Worm (Caenorhabditis elegans) whole organism, L4 larva: ENCODE results near the gene ztf-1.

Experiments used
- F26F4.8 ChIP-seq: fragments of 200-800 bp; sonication (Bioruptor generic); conservative IDR thresholded peaks from 2 replicates; pipeline ENCODE4 v1.3.6; 2022; ENCODE audit warnings: missing genetic modification characterization, missing compliant biosample characterization
- F37D6.2 ChIP-seq: sonication (generic microtip); optimal IDR thresholded peaks from 2 replicates; lab custom pipeline; 2016; ENCODE audit warnings: mild to moderate bottlenecking, missing genetic modification characterization, missing compliant biosample characterization
- F49E8.2 ChIP-seq: sonication (generic microtip); optimal IDR thresholded peaks from 2 replicates; lab custom pipeline; 2016; ENCODE audit warnings: missing compliant biosample characterization, mild to moderate bottlenecking, missing genetic modification characterization, borderline replicate concordance
- Y105C5A.15 ChIP-seq: fragments of 200-800 bp; sonication (Bioruptor generic); IDR thresholded peaks from 2 replicates; pipeline ENCODE4 v1.3.6; 2022; ENCODE audit warnings: missing genetic modification characterization, missing compliant biosample characterization
- Y48G9A.11 ChIP-seq: fragments of 200-800 bp; sonication (Bioruptor generic); IDR thresholded peaks from 2 replicates; pipeline ENCODE4 v1.3.6; 2022; ENCODE audit warnings: missing genetic modification reagents, missing genetic modification characterization, missing compliant biosample characterization
- Y75B8A.6 ChIP-seq: fragments of 200-800 bp; sonication (Bioruptor generic); IDR thresholded peaks from 2 replicates; pipeline ENCODE4 v1.3.6; 2022; ENCODE audit warnings: missing genetic modification reagents, missing genetic modification characterization, missing compliant biosample characterization
- ZK337.2 ChIP-seq: fragments of 200-800 bp; sonication (Bioruptor generic); IDR thresholded peaks from 2 replicates; pipeline ENCODE4 v1.3.6; 2022; ENCODE audit warnings: missing genetic modification reagents, missing genetic modification characterization, missing compliant biosample characterization
- aha-1 ChIP-seq: fragments of 150-350 bp; peaks from one replicate; lab custom pipeline; 2014; ENCODE audit warnings: missing biosample characterization, missing genetic modification characterization
- ama-1 ChIP-seq: fragments of 150-350 bp; optimal IDR thresholded peaks from 2 replicates; lab custom pipeline; 2014; ENCODE audit warnings: inconsistent platforms, mixed read lengths
- ceh-32 ChIP-seq: sonication (generic microtip); optimal IDR thresholded peaks from 2 replicates; lab custom pipeline; 2016; ENCODE audit warnings: mild to moderate bottlenecking, missing genetic modification characterization, missing compliant biosample characterization; ENCODE audit not compliant: poor library complexity
- ceh-82 ChIP-seq: sonication (generic microtip); optimal IDR thresholded peaks from 2 replicates; lab custom pipeline; 2017; ENCODE audit warnings: missing biosample characterization, missing genetic modification characterization
- ctbp-1 ChIP-seq: fragments of 200-800 bp; sonication (Bioruptor generic); IDR thresholded peaks from 2 replicates; pipeline ENCODE4 v1.3.6; 2022; ENCODE audit warnings: missing genetic modification reagents, missing genetic modification characterization, missing compliant biosample characterization
- daf-16 ChIP-seq, 3 experiments: sonication (generic microtip); optimal IDR thresholded peaks; 2 replicates each; lab custom pipeline; 2016 to 2017; ENCODE audit warnings: missing genetic modification characterization in 3 of 3, missing genetic modification reagents in 3 of 3, mild to moderate bottlenecking in 2 of 3, missing compliant biosample characterization in 2 of 3, missing biosample characterization in 1 of 3, moderate library complexity in 1 of 3
- dmd-6 ChIP-seq: fragments of 200-800 bp; sonication (Bioruptor generic); IDR thresholded peaks from 2 replicates; pipeline ENCODE4 v1.3.6; 2022; ENCODE audit warnings: missing genetic modification reagents, missing genetic modification characterization, missing compliant biosample characterization
- dmd-9 ChIP-seq: fragments of 200-800 bp; sonication (Bioruptor generic); IDR thresholded peaks from 2 replicates; pipeline ENCODE4 v1.3.6; 2022; ENCODE audit warnings: missing genetic modification reagents, missing genetic modification characterization, missing compliant biosample characterization
- dve-1 ChIP-seq: sonication (generic microtip); optimal IDR thresholded peaks from 2 replicates; lab custom pipeline; 2017; ENCODE audit warnings: antibody characterized with exemption, mild to moderate bottlenecking, missing genetic modification characterization, missing compliant biosample characterization; ENCODE audit not compliant: insufficient read depth
- hif-1 ChIP-seq, 2 experiments: sonication (generic microtip); optimal IDR thresholded peaks; 2 replicates each; lab custom pipeline; 2016 to 2017; ENCODE audit warnings: missing compliant biosample characterization in 2 of 2, missing genetic modification characterization in 2 of 2, missing genetic modification reagents in 2 of 2, missing genotype in 2 of 2, mild to moderate bottlenecking in 1 of 2
- lin-1 ChIP-seq: fragments of 200-800 bp; sonication (Bioruptor generic); IDR thresholded peaks from 2 replicates; pipeline ENCODE4 v1.3.6; 2022; ENCODE audit warnings: missing genetic modification reagents, missing genetic modification characterization, missing compliant biosample characterization
- lin-38 ChIP-seq: fragments of 200-800 bp; sonication (Bioruptor generic); IDR thresholded peaks from 2 replicates; pipeline ENCODE4 v1.3.6; 2022; ENCODE audit warnings: missing genetic modification reagents, missing genetic modification characterization, missing compliant biosample characterization
- lir-3 ChIP-seq: sonication (generic microtip); optimal IDR thresholded peaks from 2 replicates; lab custom pipeline; 2016; ENCODE audit warnings: mild to moderate bottlenecking, missing genetic modification characterization, missing compliant biosample characterization
- lsy-2 ChIP-seq, 2 experiments: fragments of 150-350 bp in 1 of 2; sonication (generic microtip) in 1 of 2; optimal IDR thresholded peaks; 2 replicates each; lab custom pipeline; 2014 to 2017; ENCODE audit warnings: missing biosample characterization in 2 of 2, missing genetic modification characterization in 2 of 2
- madf-5 ChIP-seq, 2 experiments: fragments of 200-800 bp; sonication (Bioruptor generic); IDR thresholded peaks; 2 replicates each; pipeline ENCODE4 v1.3.6; 2022; ENCODE audit warnings: missing compliant biosample characterization in 2 of 2, missing genetic modification characterization in 2 of 2
- madf-9 ChIP-seq: fragments of 200-800 bp; sonication (Bioruptor generic); conservative IDR thresholded peaks from 2 replicates; pipeline ENCODE4 v1.3.6; 2022; ENCODE audit warnings: missing genetic modification reagents, missing genetic modification characterization, missing compliant biosample characterization
- mep-1 ChIP-seq: fragments of 150-350 bp; sonication (generic microtip); optimal IDR thresholded peaks from 3 replicates; lab custom pipeline; 2014; ENCODE audit warnings: missing biosample characterization, missing genetic modification characterization
- mes-2 ChIP-seq: sonication (generic microtip); optimal IDR thresholded peaks from 2 replicates; lab custom pipeline; 2016; ENCODE audit warnings: missing genotype, mild to moderate bottlenecking, missing genetic modification characterization, missing compliant biosample characterization; ENCODE audit not compliant: poor library complexity, severe bottlenecking
- mxl-2 ChIP-seq: fragments of 200-800 bp; sonication (Bioruptor generic); conservative IDR thresholded peaks from 2 replicates; pipeline ENCODE4 v1.3.6; 2022; ENCODE audit warnings: missing genetic modification reagents, missing genetic modification characterization, missing compliant biosample characterization
- nhr-10 ChIP-seq: fragments of 150-350 bp; optimal IDR thresholded peaks from 2 replicates; lab custom pipeline; 2014; ENCODE audit warnings: missing biosample characterization, missing genetic modification characterization
- nhr-11 ChIP-seq: fragments of 150-350 bp; optimal IDR thresholded peaks from 2 replicates; lab custom pipeline; 2014; ENCODE audit warnings: missing biosample characterization, missing genetic modification characterization
- nhr-25 ChIP-seq: sonication (generic microtip); optimal IDR thresholded peaks from 2 replicates; lab custom pipeline; 2017; ENCODE audit warnings: missing genetic modification characterization, mild to moderate bottlenecking, missing compliant biosample characterization, antibody characterized with exemption, moderate library complexity, borderline replicate concordance; ENCODE audit not compliant: insufficient read depth
- nhr-28 ChIP-seq: fragments of 150-350 bp; optimal IDR thresholded peaks from 2 replicates; lab custom pipeline; 2014; ENCODE audit warnings: missing biosample characterization, missing genetic modification characterization
- nhr-48 ChIP-seq: sonication (generic microtip); optimal IDR thresholded peaks from 2 replicates; lab custom pipeline; 2016; ENCODE audit warnings: mild to moderate bottlenecking, missing genetic modification characterization, missing compliant biosample characterization
- nhr-6 ChIP-seq: fragments of 150-350 bp; optimal IDR thresholded peaks from 2 replicates; lab custom pipeline; 2014; ENCODE audit warnings: missing biosample characterization, missing genetic modification characterization
- nhr-76 ChIP-seq: fragments of 150-350 bp; optimal IDR thresholded peaks from 2 replicates; lab custom pipeline; 2014; ENCODE audit warnings: missing biosample characterization, missing genetic modification characterization
- nhr-77 ChIP-seq: fragments of 150-350 bp; optimal IDR thresholded peaks from 2 replicates; lab custom pipeline; 2014; ENCODE audit warnings: missing biosample characterization, missing genetic modification characterization
- php-3 ChIP-seq: fragments of 200-800 bp; sonication (Bioruptor generic); IDR thresholded peaks from 2 replicates; pipeline ENCODE4 v1.3.6; 2022; ENCODE audit warnings: missing genetic modification reagents, missing genetic modification characterization, missing compliant biosample characterization
- rbr-2 ChIP-seq: sonication (generic microtip); optimal IDR thresholded peaks from 2 replicates; lab custom pipeline; 2016; ENCODE audit warnings: missing genotype, missing genetic modification characterization, missing compliant biosample characterization
- sdz-12 ChIP-seq: fragments of 200-800 bp; sonication (Bioruptor generic); optimal IDR thresholded peaks from 2 replicates; lab custom pipeline; 2018; ENCODE audit warnings: mild to moderate bottlenecking, missing genetic modification characterization, missing compliant biosample characterization
- tra-1 ChIP-seq: fragments of 200-800 bp; sonication (Bioruptor generic); IDR thresholded peaks from 2 replicates; pipeline ENCODE4 v1.3.6; 2022; ENCODE audit warnings: missing genetic modification reagents, missing genetic modification characterization, missing compliant biosample characterization
- unc-130 ChIP-seq: sonication (generic microtip); optimal IDR thresholded peaks from 2 replicates; lab custom pipeline; 2016; ENCODE audit warnings: missing genetic modification reagents, missing genetic modification characterization, missing compliant biosample characterization
- unc-62 ChIP-seq, 3 experiments: fragments of 150-350 bp in 1 of 3; sonication (generic microtip); optimal IDR thresholded peaks in 2 of 3; peaks in 1 of 3; 1 replicate in 1 of 3; 2 replicates in 2 of 3; lab custom pipeline; 2014 to 2017; ENCODE audit warnings: missing biosample characterization in 3 of 3, missing genetic modification characterization in 3 of 3, missing genetic modification reagents in 3 of 3, missing genotype in 1 of 3
- vab-7 ChIP-seq: fragments of 200-800 bp; sonication (Bioruptor generic); IDR thresholded peaks from 2 replicates; pipeline ENCODE4 v1.3.6; 2022; ENCODE audit warnings: missing genetic modification reagents, missing genetic modification characterization, missing compliant biosample characterization
- zip-11 ChIP-seq: fragments of 200-800 bp; sonication (Bioruptor generic); IDR thresholded peaks from 2 replicates; pipeline ENCODE4 v1.3.6; 2022; ENCODE audit warnings: missing genetic modification characterization, missing compliant biosample characterization

The ztf-1 gene

DNA sequence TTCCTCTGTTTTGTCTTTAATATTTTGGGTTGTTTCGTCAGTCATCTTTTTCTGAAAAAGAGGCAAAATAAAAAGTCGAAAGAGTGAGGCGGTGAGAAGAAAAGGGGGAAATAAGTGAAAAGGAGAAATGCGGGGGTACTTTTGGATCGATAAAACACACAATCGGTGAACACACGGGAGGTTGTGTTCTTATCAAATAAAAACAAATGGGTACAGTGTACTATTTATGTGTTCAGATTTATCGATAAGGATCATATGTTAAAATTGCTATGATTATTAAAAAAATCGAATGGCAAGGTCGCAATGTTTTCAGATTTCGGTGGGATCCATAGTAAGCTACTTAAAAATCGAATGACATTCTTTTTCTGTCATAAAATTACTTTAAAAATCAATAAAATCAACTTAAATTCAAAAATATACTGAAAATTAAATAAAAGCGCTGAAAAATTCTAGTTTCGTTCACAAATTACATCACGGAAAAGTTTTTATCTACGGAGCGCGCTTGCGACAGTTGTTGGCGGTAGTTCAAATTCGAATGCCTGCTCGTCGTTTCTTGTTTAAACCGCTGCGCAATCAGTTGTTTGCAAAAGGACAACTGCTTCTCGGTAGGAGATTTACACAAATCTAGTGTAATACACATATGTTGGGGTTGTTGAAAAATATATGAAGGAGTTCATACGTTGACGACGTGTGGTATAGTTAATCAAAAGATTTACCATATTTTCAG, 17.3 kb upstream of the ztf-1 start, which contains the start of gene prx-19 (continued):
- no peak for TF ChIP-seq Y75B8A.6 (GFP tag; lab: Robert Waterston, UW)
- no peak for TF ChIP-seq ceh-32 (tag; lab: Kevin White, UChicago)
- no peak for TF ChIP-seq dmd-9
- TF ChIP-seq php-3 = no peak
- TF ChIP-seq nhr-76 (tag; lab: Kevin White, UChicago) = no peak
- TF ChIP-seq F49E8.2 = no peak
- no peak for TF ChIP-seq mxl-2 (GFP tag; lab: Robert Waterston, UW)
- TF ChIP-seq nhr-48 = no peak
- TF ChIP-seq F26F4.8 (GFP tag; lab: Robert Waterston, UW) = no peak
- TF ChIP-seq nhr-10 = no peak
- no peak for TF ChIP-seq tra-1 (GFP tag; lab: Robert Waterston, UW)
- TF ChIP-seq mep-1 (tag; lab: Kevin White, UChicago) = no peak
- no peak for TF ChIP-seq hif-1 (tag; optimal IDR thresholded peaks at IDR 0.05; lab: Kevin White, UChicago)
- no peak for TF ChIP-seq zip-11
- no peak for TF ChIP-seq rbr-2
- TF ChIP-seq nhr-77 (tag; lab: Kevin White, UChicago) = no peak
- TF ChIP-seq mes-2 (tag; lab: Kevin White, UChicago) = peak; percentile 48
- peak in 1 of 2 experiments; percentile 55 for TF ChIP-seq lsy-2 (tag; optimal IDR thresholded peaks at IDR 0.05; lab: Kevin White, UChicago)
- no peak for TF ChIP-seq aha-1 (tag; lab: Kevin White, UChicago)
- TF ChIP-seq dve-1 = no peak
- TF ChIP-seq ZK337.2 (GFP tag; lab: Robert Waterston, UW) = no peak
- no peak for TF ChIP-seq lin-1
- no peak for TF ChIP-seq nhr-11 (tag; lab: Kevin White, UChicago)
- peak in 1 of 2 experiments; percentile 39 for TF ChIP-seq unc-62 (GFP tag; optimal IDR thresholded peaks at IDR 0.05 in 1 of 2; lab: Kevin White, UChicago)
- TF ChIP-seq unc-62 (tag; optimal IDR thresholded peaks at IDR 0.05; lab: Kevin White, UChicago) = no peak
- TF ChIP-seq nhr-28 = peak; percentile 49
- TF ChIP-seq sdz-12 (GFP tag; lab: Kevin White, UChicago) = no peak
- TF ChIP-seq Y48G9A.11 (GFP tag; lab: Robert Waterston, UW) = no peak
- TF ChIP-seq Y105C5A.15 = no peak
- no peak for TF ChIP-seq ctbp-1 (GFP tag; lab: Robert Waterston, UW)
- TF ChIP-seq ama-1 (lab: Kevin White, UChicago) = no peak
- TF ChIP-seq unc-130 (GFP tag; lab: Kevin White, UChicago) = no peak
- no peak for TF ChIP-seq vab-7
- no peak for TF ChIP-seq daf-16 (GFP tag; optimal IDR thresholded peaks at IDR 0.05; lab: Kevin White, UChicago)
- peak; percentile 13 for TF ChIP-seq daf-16 (tag; optimal IDR thresholded peaks at IDR 0.05; lab: Kevin White, UChicago)
- no peak for TF ChIP-seq madf-9 (GFP tag; lab: Robert Waterston, UW)
- TF ChIP-seq lir-3 (tag; lab: Kevin White, UChicago) = no peak
- TF ChIP-seq nhr-25 (tag; lab: Kevin White, UChicago) = no peak
- TF ChIP-seq nhr-6 (tag; lab: Kevin White, UChicago) = no peak
- no peak for TF ChIP-seq ceh-82 (tag; lab: Kevin White, UChicago)
- TF ChIP-seq lin-38 (GFP tag; lab: Robert Waterston, UW) = peak; percentile 87
- TF ChIP-seq dmd-6 (GFP tag; lab: Robert Waterston, UW) = no peak; the same call in 1 of the 2 replicates
- TF ChIP-seq madf-5 (GFP tag; IDR thresholded peaks at IDR 0.05; lab: Robert Waterston, UW) = no peak
- no peak for TF ChIP-seq F37D6.2 (tag; lab: Kevin White, UChicago)
